Worm (Caenorhabditis elegans): Measurements from ENCODE around the gene C01G5.25.

C01G5.25 gene

DNA sequence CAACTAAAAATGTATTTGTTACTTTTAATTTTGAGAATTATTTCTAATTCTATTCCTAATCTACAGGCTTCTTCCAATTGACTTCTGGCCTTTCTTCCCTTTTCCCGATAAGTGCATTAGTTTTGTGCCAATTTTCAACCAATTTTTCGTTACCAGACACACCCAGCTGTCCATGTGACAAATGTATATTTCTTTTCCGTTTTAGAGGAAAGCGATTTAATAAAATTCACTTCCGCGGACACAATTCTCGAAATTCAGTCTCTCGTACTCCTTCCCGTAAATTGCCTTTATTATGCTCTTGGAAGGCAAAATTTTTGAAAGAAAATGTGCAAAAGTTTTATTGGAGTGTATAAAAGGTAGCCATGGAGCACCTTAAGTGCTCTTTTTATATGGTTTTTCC lies 1.5 kb downstream of the C01G5.25 start:
- TF ChIP-seq med-1 (GFP tag; optimal IDR thresholded peaks at IDR 0.05; ENCODE audit: insufficient read depth), result no peak
- TF ChIP-seq klf-2 (GFP tag; conservative IDR thresholded peaks at IDR 0.05), result no peak

- TF ChIP-seq ref-1 (GFP tag; conservative IDR thresholded peaks at IDR 0.05) (no peak), ztf-23 (GFP tag; IDR thresholded peaks at IDR 0.05) (no peak), T22C8.4 (GFP tag; IDR thresholded peaks at IDR 0.05) (no peak), tab-1 (GFP tag; IDR thresholded peaks at IDR 0.05) (no peak), flt-1 (GFP tag; IDR thresholded peaks at IDR 0.05) (no peak), klf-2 (GFP tag; conservative IDR thresholded peaks at IDR 0.05) (no peak), ztf-29 (GFP tag; IDR thresholded peaks at IDR 0.05) (no peak), med-1 (GFP tag; optimal IDR thresholded peaks at IDR 0.05; ENCODE audit: insufficient read depth) (no peak), cog-1 (tag; optimal IDR thresholded peaks at IDR 0.05) (no peak)
Measured at ce11 chrIV:6547397-6547796, 5.9 kb downstream of the C01G5.25 start.

DNA sequence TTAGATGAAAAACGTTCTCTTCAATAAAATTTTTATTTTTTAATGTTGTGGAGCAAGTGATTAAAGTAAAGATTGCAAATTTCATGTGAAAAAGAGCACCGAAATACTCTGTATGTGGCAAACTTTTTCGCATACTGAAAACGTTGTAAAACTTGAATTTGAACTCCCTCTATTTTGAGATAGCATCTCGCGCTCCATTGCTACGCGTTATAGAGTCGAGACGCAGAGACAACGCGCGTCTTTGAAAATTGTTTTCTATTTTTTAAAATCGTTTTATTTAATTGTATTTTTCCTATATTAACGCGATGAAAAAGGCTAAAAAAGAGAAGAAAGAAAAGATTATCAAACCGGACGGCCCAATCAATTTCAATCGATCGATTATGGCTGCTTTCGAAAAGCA lies 7.1 kb downstream of the C01G5.25 start, which contains the start of gene fan-1:
Gene fan-1 (plus strand): TSS at position 78 of the 400 bp plus-strand sequence.
- TF ChIP-seq ref-1 (GFP tag; conservative IDR thresholded peaks at IDR 0.05) (no peak), ztf-23 (GFP tag; IDR thresholded peaks at IDR 0.05) (0 out of 2 replicates have a peak, but pooled peaks have one; percentile 40), cog-1 (tag; optimal IDR thresholded peaks at IDR 0.05) (no peak)

DNA sequence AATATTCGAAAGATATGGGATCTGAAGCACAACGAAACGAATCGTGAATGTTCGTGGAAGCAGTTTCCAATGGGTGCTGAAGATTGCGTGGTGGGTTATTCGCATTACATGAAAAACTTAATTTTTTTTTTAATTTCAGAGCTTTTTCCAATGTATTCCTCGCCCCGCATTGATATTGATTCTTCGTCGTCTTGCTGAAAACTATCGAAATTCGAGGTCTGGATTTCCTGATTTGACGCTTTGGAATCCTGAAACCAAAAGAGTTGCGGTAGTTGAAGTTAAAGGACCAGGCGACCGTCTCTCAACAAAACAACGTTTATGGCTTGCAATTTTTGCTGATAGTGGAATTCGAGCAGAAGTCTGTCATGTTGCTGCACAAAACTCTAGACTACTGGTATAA lies 10.6 kb downstream of the C01G5.25 start:
- TF ChIP-seq ref-1 (GFP tag; conservative IDR thresholded peaks at IDR 0.05) (no peak), med-1 (GFP tag; optimal IDR thresholded peaks at IDR 0.05; ENCODE audit: insufficient read depth) (no peak), ztf-23 (GFP tag; IDR thresholded peaks at IDR 0.05) (no peak), tab-1 (GFP tag; IDR thresholded peaks at IDR 0.05) (no peak), cog-1 (tag; optimal IDR thresholded peaks at IDR 0.05) (no peak), ztf-29 (GFP tag; IDR thresholded peaks at IDR 0.05) (no peak), T22C8.4 (GFP tag; IDR thresholded peaks at IDR 0.05) (no peak), flt-1 (GFP tag; IDR thresholded peaks at IDR 0.05) (no peak), klf-2 (GFP tag; conservative IDR thresholded peaks at IDR 0.05) (no peak)

- no peak for TF ChIP-seq flt-1 (GFP tag; IDR thresholded peaks at IDR 0.05)
- no peak for TF ChIP-seq tab-1 (GFP tag; IDR thresholded peaks at IDR 0.05)
- TF ChIP-seq ref-1 (GFP tag; conservative IDR thresholded peaks at IDR 0.05), result no peak
- no peak for TF ChIP-seq ztf-23 (GFP tag; IDR thresholded peaks at IDR 0.05)
- TF ChIP-seq ztf-29 (GFP tag; IDR thresholded peaks at IDR 0.05), result no peak
- TF ChIP-seq cog-1 (tag; optimal IDR thresholded peaks at IDR 0.05), result no peak
- TF ChIP-seq T22C8.4 (GFP tag; IDR thresholded peaks at IDR 0.05), result no peak
- TF ChIP-seq med-1 (GFP tag; optimal IDR thresholded peaks at IDR 0.05; ENCODE audit: insufficient read depth), result no peak
- TF ChIP-seq klf-2 (GFP tag; conservative IDR thresholded peaks at IDR 0.05), result no peak
Measured at ce11 chrIV:6554865-6555264, 13.4 kb downstream of the C01G5.25 start.

- TF ChIP-seq tab-1 (GFP tag; IDR thresholded peaks at IDR 0.05) (no peak), ref-1 (GFP tag; conservative IDR thresholded peaks at IDR 0.05) (no peak), T22C8.4 (GFP tag; IDR thresholded peaks at IDR 0.05) (no peak), med-1 (GFP tag; optimal IDR thresholded peaks at IDR 0.05; ENCODE audit: insufficient read depth) (no peak), ztf-29 (GFP tag; IDR thresholded peaks at IDR 0.05) (no peak), flt-1 (GFP tag; IDR thresholded peaks at IDR 0.05) (no peak), ztf-23 (GFP tag; IDR thresholded peaks at IDR 0.05) (no peak), cog-1 (tag; optimal IDR thresholded peaks at IDR 0.05) (no peak), klf-2 (GFP tag; conservative IDR thresholded peaks at IDR 0.05) (no peak)
Measured at ce11 chrIV:6555388-6556330, 14.2 kb downstream of the C01G5.25 start, which contains the start of gene paqr-1. TSS of gene paqr-1 (minus strand) at chrIV:6555438.

DNA sequence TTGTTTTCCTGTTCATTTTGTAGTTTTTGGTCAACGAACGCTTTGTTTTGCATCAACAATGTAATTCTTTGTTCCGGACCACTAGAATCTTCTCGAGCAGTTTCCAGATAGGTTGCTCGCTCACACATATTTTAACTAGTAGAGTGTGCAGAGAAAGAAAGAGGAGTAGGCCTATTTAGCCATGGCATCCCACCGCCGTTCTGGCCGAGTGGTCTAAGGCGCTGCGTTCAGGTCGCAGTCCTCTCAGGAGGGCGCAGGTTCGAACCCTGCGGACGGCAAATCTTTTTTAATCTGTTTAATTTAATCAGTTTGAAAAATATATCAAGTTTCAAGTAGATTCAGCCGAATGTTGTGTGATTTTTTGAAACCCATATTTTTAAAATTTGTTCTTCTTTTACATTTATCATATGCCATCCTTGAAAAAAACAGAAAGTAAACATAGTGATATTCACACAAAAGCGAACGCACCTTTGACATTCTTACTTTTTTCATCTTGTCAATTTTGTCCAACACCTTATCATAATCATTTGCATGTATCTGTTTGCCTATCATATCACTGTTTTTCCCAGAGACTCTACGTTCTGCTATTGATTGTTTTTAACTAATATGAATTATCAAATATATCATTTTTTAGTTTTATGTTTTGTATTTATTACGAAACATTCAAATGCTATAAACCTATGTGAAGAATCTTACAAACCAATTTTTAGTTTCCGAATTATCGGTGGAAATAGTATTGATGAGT lies 15.3 kb downstream of the C01G5.25 start, which contains the start of gene try-3:
Gene try-3 (plus strand): TSS at position 532 of the 745 bp plus-strand sequence.
- TF ChIP-seq med-1 (GFP tag; optimal IDR thresholded peaks at IDR 0.05; ENCODE audit: insufficient read depth) (peak; percentile 43), klf-2 (GFP tag; conservative IDR thresholded peaks at IDR 0.05) (0 out of 2 replicates have a peak, but pooled peaks have one; percentile 59), flt-1 (GFP tag; IDR thresholded peaks at IDR 0.05) (peak; percentile 92), tab-1 (GFP tag; IDR thresholded peaks at IDR 0.05) (peak; percentile 85), cog-1 (tag; optimal IDR thresholded peaks at IDR 0.05) (peak; percentile 56), ztf-29 (GFP tag; IDR thresholded peaks at IDR 0.05) (0 out of 2 replicates have a peak, but pooled peaks have one; percentile 46), ztf-23 (GFP tag; IDR thresholded peaks at IDR 0.05) (peak; percentile 84), ref-1 (GFP tag; conservative IDR thresholded peaks at IDR 0.05) (peak; percentile 71; the same call in 1 of the 2 replicates), T22C8.4 (GFP tag; IDR thresholded peaks at IDR 0.05) (peak; percentile 46; the same call in 1 of the 2 replicates)

- no peak for TF ChIP-seq klf-2 (GFP tag; conservative IDR thresholded peaks at IDR 0.05)
- no peak for TF ChIP-seq tab-1 (GFP tag; IDR thresholded peaks at IDR 0.05)
- TF ChIP-seq med-1 (GFP tag; optimal IDR thresholded peaks at IDR 0.05; ENCODE audit: insufficient read depth), result no peak
- TF ChIP-seq ztf-23 (GFP tag; IDR thresholded peaks at IDR 0.05), result no peak
Measured at ce11 chrIV:6560434-6560833, 18.9 kb downstream of the C01G5.25 start, which contains the start of gene best-9. TSS of gene best-9 (plus strand) at chrIV:6560734.

DNA sequence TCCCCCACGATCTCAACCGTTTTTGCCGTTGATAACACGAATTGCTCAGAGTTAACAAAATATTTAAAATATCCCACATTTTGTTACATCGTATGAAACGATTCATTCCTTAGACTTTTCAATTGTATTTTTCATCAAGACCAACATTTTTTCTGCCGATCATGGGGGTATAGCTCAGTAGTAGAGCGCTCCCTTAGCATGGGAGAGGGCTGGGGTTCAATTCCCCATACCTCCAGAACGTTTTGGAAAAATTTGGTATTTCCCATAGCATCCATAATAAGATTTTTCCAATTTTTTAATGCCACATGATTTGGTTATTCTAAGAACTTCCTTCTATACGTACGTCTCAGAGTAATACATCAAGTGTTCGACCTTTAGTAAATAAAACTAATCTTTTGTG lies 20.6 kb downstream of the C01G5.25 start:
- TF ChIP-seq flt-1 (GFP tag; IDR thresholded peaks at IDR 0.05) (no peak), cog-1 (tag; optimal IDR thresholded peaks at IDR 0.05) (no peak)
